Worm (Caenorhabditis elegans): ENCODE measurements around the gene srx-41.

ce11 chrV:3649473-3649872, 12.5 kb upstream of the srx-41 start, which contains the start of gene str-114:
- no peak for TF ChIP-seq ceh-16 (tag; optimal IDR thresholded peaks at IDR 0.05)
- no peak for TF ChIP-seq unc-39 (tag; optimal IDR thresholded peaks at IDR 0.05)
- no peak for TF ChIP-seq lin-15B (tag; optimal IDR thresholded peaks at IDR 0.05)
- TF ChIP-seq ceh-28 (tag; optimal IDR thresholded peaks at IDR 0.05) = no peak
- no peak for TF ChIP-seq pha-4 (tag; optimal IDR thresholded peaks at IDR 0.05)
- no peak for TF ChIP-seq zag-1 (tag; optimal IDR thresholded peaks at IDR 0.05)
- TF ChIP-seq nhr-11 (tag; optimal IDR thresholded peaks at IDR 0.05) = no peak
- TF ChIP-seq R02D3.7 (tag; optimal IDR thresholded peaks at IDR 0.05) = no peak
- no peak for TF ChIP-seq nhr-12 (tag; optimal IDR thresholded peaks at IDR 0.05)
- no peak for TF ChIP-seq nhr-77 (tag; optimal IDR thresholded peaks at IDR 0.05)
- no peak for TF ChIP-seq nhr-76 (tag; optimal IDR thresholded peaks at IDR 0.05)
- TF ChIP-seq ZK546.5 (tag; optimal IDR thresholded peaks at IDR 0.05) = no peak

Data from whole organism, L3 larva.